Worm (Caenorhabditis elegans): ENCODE results near the gene F39D8.3.

F39D8.3 gene

DNA sequence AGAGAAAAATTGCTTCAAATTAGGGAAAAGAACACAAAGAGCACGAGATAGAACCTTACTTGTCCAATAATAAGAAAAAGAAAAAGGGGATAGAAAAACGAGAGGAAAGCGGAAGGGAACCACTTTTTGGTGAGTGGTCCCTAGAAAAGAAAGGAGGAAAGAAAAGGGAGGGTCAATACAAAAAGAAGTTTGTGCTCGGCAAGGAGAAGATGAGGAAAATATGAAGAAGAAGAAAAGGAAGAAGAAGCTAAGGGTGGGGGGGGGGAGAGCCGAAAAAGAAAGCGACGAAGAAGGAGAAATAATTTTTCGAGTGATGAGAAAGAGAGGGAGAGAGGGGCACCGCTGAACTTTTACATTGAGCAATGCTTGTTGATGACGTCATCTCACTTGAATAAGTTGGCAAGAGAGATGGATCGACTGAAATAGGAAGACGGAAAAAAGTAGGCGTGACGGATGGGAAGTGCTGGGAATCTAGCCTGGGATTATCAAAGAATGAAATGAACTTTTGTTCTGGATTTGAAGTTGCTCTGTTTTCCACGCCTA lies 34.9 kb upstream of the F39D8.3 start (continued):
- no peak for TF ChIP-seq elt-2 (tag; optimal IDR thresholded peaks at IDR 0.05)
- TF ChIP-seq nhr-77 (tag; optimal IDR thresholded peaks at IDR 0.05): no peak
- no peak for TF ChIP-seq mdl-1 (tag; optimal IDR thresholded peaks at IDR 0.05)
- TF ChIP-seq ceh-88 (GFP tag; IDR thresholded peaks at IDR 0.05): no peak
- TF ChIP-seq ceh-63 (GFP tag; optimal IDR thresholded peaks at IDR 0.05): no peak
- TF ChIP-seq efl-1 (optimal IDR thresholded peaks at IDR 0.05): no peak
- peak in 1 of 2 experiments; percentile 36 for TF ChIP-seq efl-1 (GFP tag; optimal IDR thresholded peaks at IDR 0.05 in 1 of 2)
- TF ChIP-seq lsy-2 (tag; optimal IDR thresholded peaks at IDR 0.05): peak; percentile 20 to 44
- TF ChIP-seq sptf-1 (tag; optimal IDR thresholded peaks at IDR 0.05): no peak
- no peak for TF ChIP-seq ztf-11 (tag; optimal IDR thresholded peaks at IDR 0.05)
- no peak for TF ChIP-seq egl-27 (tag; optimal IDR thresholded peaks at IDR 0.05)
- TF ChIP-seq Y116A8C.19 (tag; optimal IDR thresholded peaks at IDR 0.05; ENCODE audit: borderline replicate concordance): no peak
- no peak for TF ChIP-seq aha-1 (tag; optimal IDR thresholded peaks at IDR 0.05)
- TF ChIP-seq fos-1 (tag; optimal IDR thresholded peaks at IDR 0.05): no peak
- no peak for TF ChIP-seq ets-5 (GFP tag; IDR thresholded peaks at IDR 0.05)
- TF ChIP-seq ces-1 (GFP tag; optimal IDR thresholded peaks at IDR 0.05): no peak
- TF ChIP-seq dsc-1 (tag; optimal IDR thresholded peaks at IDR 0.05): no peak
- TF ChIP-seq dpl-1 (GFP tag; optimal IDR thresholded peaks at IDR 0.05): no peak
- no peak for TF ChIP-seq unc-130 (tag; optimal IDR thresholded peaks at IDR 0.05)
- peak; percentile 19 for TF ChIP-seq mep-1 (tag; optimal IDR thresholded peaks at IDR 0.05)
- TF ChIP-seq C04F5.9 (tag; optimal IDR thresholded peaks at IDR 0.05): no peak
- TF ChIP-seq ztf-4 (tag; optimal IDR thresholded peaks at IDR 0.05): no peak
- TF ChIP-seq mef-2 (tag; optimal IDR thresholded peaks at IDR 0.05): peak; percentile 39
- TF ChIP-seq hpl-2 (GFP tag; optimal IDR thresholded peaks at IDR 0.05): no peak
- no peak for TF ChIP-seq nhr-76 (tag; optimal IDR thresholded peaks at IDR 0.05)
- peak; percentile 50 for TF ChIP-seq fkh-8 (tag; optimal IDR thresholded peaks at IDR 0.05)
- TF ChIP-seq rnt-1 (tag; optimal IDR thresholded peaks at IDR 0.05): no peak
- no peak for TF ChIP-seq unc-62 (GFP tag; optimal IDR thresholded peaks at IDR 0.05)
- no peak for TF ChIP-seq vab-15 (tag; optimal IDR thresholded peaks at IDR 0.05)
- TF ChIP-seq nhr-12 (tag; optimal IDR thresholded peaks at IDR 0.05): no peak
- no peak for TF ChIP-seq lir-3 (tag; optimal IDR thresholded peaks at IDR 0.05; ENCODE audit: poor library complexity)
- no peak for TF ChIP-seq nhr-90 (tag; optimal IDR thresholded peaks at IDR 0.05; ENCODE audit: poor library complexity)
- TF ChIP-seq nhr-84 (tag; optimal IDR thresholded peaks at IDR 0.05): no peak
- peak; percentile 22; the same call in 1 of the 2 replicates for TF ChIP-seq isw-1 (GFP tag; IDR thresholded peaks at IDR 0.05)
- TF ChIP-seq ceh-90 (tag; optimal IDR thresholded peaks at IDR 0.05): no peak
- peak; percentile 72 for TF ChIP-seq nhr-71 (tag; optimal IDR thresholded peaks at IDR 0.05)
- peak; percentile 26 for TF ChIP-seq snu-23 (GFP tag; optimal IDR thresholded peaks at IDR 0.05)
- TF ChIP-seq sox-4 (tag; optimal IDR thresholded peaks at IDR 0.05): no peak

DNA sequence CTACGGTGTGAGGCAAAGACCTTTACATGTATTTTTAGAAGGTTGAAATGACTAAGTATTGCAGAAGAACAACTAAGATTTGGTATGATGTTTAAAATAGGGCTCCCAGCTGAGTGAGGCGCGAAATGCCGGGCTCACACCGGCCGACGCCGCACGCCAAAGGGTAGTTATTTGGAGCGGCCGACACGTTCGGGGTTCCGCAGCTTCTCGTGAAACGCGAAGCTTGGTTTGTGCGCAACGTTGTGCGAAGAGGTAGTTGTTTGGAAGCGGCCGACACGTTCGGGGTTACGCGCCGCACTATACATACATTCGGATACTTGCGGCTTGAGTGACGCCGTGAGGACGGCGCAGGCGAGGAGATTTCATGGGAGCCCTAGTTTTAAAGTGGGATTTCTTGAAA lies 32.5 kb upstream of the F39D8.3 start:
- TF ChIP-seq alr-1 (tag; optimal IDR thresholded peaks at IDR 0.05; ENCODE audit: borderline replicate concordance) (no peak), zip-4 (GFP tag; optimal IDR thresholded peaks at IDR 0.05) (no peak), ceh-90 (tag; optimal IDR thresholded peaks at IDR 0.05) (no peak), C34B4.2 (tag; optimal IDR thresholded peaks at IDR 0.05) (no peak), unc-130 (tag; optimal IDR thresholded peaks at IDR 0.05) (no peak), efl-1 (optimal IDR thresholded peaks at IDR 0.05) (no peak), efl-1 (GFP tag; optimal IDR thresholded peaks at IDR 0.05 in 1 of 2) (peak in 1 of 2 experiments; percentile 6), Y116A8C.19 (tag; optimal IDR thresholded peaks at IDR 0.05; ENCODE audit: borderline replicate concordance) (no peak), ceh-82 (tag; optimal IDR thresholded peaks at IDR 0.05) (no peak), snpc-4 (tag; optimal IDR thresholded peaks at IDR 0.05) (peak; percentile 91), nhr-19 (GFP tag; conservative IDR thresholded peaks at IDR 0.05) (no peak), nhr-12 (tag; optimal IDR thresholded peaks at IDR 0.05) (no peak)
